Fruit fly (Drosophila melanogaster) whole organism, embryonic: ENCODE measurements around the gene ghi.

Source experiments
- ATbp ChIP-seq: fragments of 200-800 bp; sonication (Bioruptor generic); optimal IDR thresholded peaks from 2 replicates; lab custom pipeline; 2017; ENCODE audit warnings: missing biosample characterization, mild to moderate bottlenecking, missing genetic modification characterization, missing genetic modification reagents
- CG10654 ChIP-seq: fragments of 200-800 bp; sonication (Bioruptor generic); optimal IDR thresholded peaks from 2 replicates; lab custom pipeline; 2016; ENCODE audit warnings: missing biosample characterization, missing genetic modification characterization
- CG12942 ChIP-seq: fragments of 200-800 bp; sonication (Bioruptor generic); optimal IDR thresholded peaks from 3 replicates; lab custom pipeline; 2016; ENCODE audit warnings: missing biosample characterization, missing genetic modification characterization
- CG13894 ChIP-seq: fragments of 200-800 bp; sonication (Bioruptor generic); optimal IDR thresholded peaks from 3 replicates; lab custom pipeline; 2018; ENCODE audit warnings: missing biosample characterization, mild to moderate bottlenecking, missing genetic modification characterization, moderate library complexity
- CG14441 ChIP-seq: fragments of 200-800 bp; sonication (Bioruptor generic); IDR thresholded peaks from 2 replicates; pipeline ENCODE4 v1.3.6; 2022; ENCODE audit warnings: missing biosample characterization, missing genetic modification characterization
- CG17328 ChIP-seq: fragments of 200-800 bp; sonication (Bioruptor generic); IDR thresholded peaks from 2 replicates; pipeline ENCODE4 v1.3.6; 2022; ENCODE audit warnings: missing biosample characterization, missing genetic modification characterization
- CG18599 ChIP-seq: fragments of 200-800 bp; sonication (Bioruptor generic); optimal IDR thresholded peaks from 3 replicates; lab custom pipeline; 2017; ENCODE audit warnings: missing biosample characterization, missing genetic modification characterization, mild to moderate bottlenecking, moderate library complexity, missing genetic modification reagents
- CG31365 ChIP-seq: fragments of 200-800 bp; sonication (Bioruptor generic); optimal IDR thresholded peaks from 2 replicates; lab custom pipeline; 2018; ENCODE audit warnings: missing biosample characterization, mild to moderate bottlenecking, missing genetic modification characterization
- CG31388 ChIP-seq: fragments of 200-800 bp; sonication (Bioruptor generic); optimal IDR thresholded peaks from 2 replicates; lab custom pipeline; 2016; ENCODE audit warnings: missing biosample characterization, missing genetic modification characterization
- CG31441 ChIP-seq: fragments of 200-800 bp; sonication (Bioruptor generic); IDR thresholded peaks from 2 replicates; pipeline ENCODE4 v1.3.6; 2022; ENCODE audit warnings: missing biosample characterization, missing genetic modification characterization
- CG3163 ChIP-seq: fragments of 200-800 bp; sonication (Bioruptor generic); optimal IDR thresholded peaks from 3 replicates; lab custom pipeline; 2016; ENCODE audit warnings: missing biosample characterization, missing genetic modification characterization
- CG34422 ChIP-seq: fragments of 200-800 bp; sonication (Bioruptor generic); IDR thresholded peaks from 3 replicates; pipeline ENCODE4 v1.3.6; 2022; ENCODE audit warnings: missing biosample characterization, missing genetic modification characterization
- CG6175 ChIP-seq: fragments of 200-800 bp; sonication (Bioruptor generic); IDR thresholded peaks from 3 replicates; pipeline ENCODE4 v1.3.6; 2022; ENCODE audit warnings: missing biosample characterization, missing genetic modification characterization
- CG6654 ChIP-seq: fragments of 200-800 bp; sonication (Bioruptor generic); optimal IDR thresholded peaks from 2 replicates; lab custom pipeline; 2017; ENCODE audit warnings: missing biosample characterization, mild to moderate bottlenecking, missing genetic modification characterization
- CG6813 ChIP-seq: fragments of 200-800 bp; sonication (Bioruptor generic); optimal IDR thresholded peaks from 2 replicates; lab custom pipeline; 2017; ENCODE audit warnings: missing biosample characterization, missing genetic modification characterization, mild to moderate bottlenecking, moderate library complexity, missing genetic modification reagents
- CG7271 ChIP-seq: fragments of 200-800 bp; sonication (Bioruptor generic); optimal IDR thresholded peaks from 2 replicates; lab custom pipeline; 2018; ENCODE audit warnings: missing biosample characterization, mild to moderate bottlenecking, missing genetic modification characterization, moderate library complexity
- CG7357 ChIP-seq: fragments of 200-800 bp; sonication (Bioruptor generic); IDR thresholded peaks from 3 replicates; pipeline ENCODE4 v1.3.6; 2022; ENCODE audit warnings: missing biosample characterization, missing genetic modification characterization
- CG7987 ChIP-seq: fragments of 200-800 bp; sonication (Bioruptor generic); optimal IDR thresholded peaks from 2 replicates; lab custom pipeline; 2018; ENCODE audit warnings: missing biosample characterization, mild to moderate bottlenecking, missing genetic modification characterization, moderate library complexity
- CG8924 ChIP-seq: fragments of 200-800 bp; optimal IDR thresholded peaks from 3 replicates; lab custom pipeline; 2019; ENCODE audit warnings: missing biosample characterization, mild to moderate bottlenecking, missing genetic modification characterization, moderate library complexity
- CkIIα-i1 ChIP-seq: fragments of 200-800 bp; sonication (Bioruptor generic); IDR thresholded peaks from 2 replicates; pipeline ENCODE4 v1.3.6; 2022; ENCODE audit warnings: missing biosample characterization, missing genetic modification characterization
- E2f1 ChIP-seq: fragments of 200-800 bp; sonication (Bioruptor generic); IDR thresholded peaks from 2 replicates; pipeline ENCODE4 v1.3.6; 2022; ENCODE audit warnings: missing biosample characterization, missing genetic modification characterization
- GATAe ChIP-seq: fragments of 200-800 bp; sonication (Bioruptor generic); conservative IDR thresholded peaks from 2 replicates; pipeline ENCODE4 v1.3.6; 2022; ENCODE audit warnings: missing biosample characterization, missing genetic modification characterization
- Med ChIP-seq: fragments of 200-800 bp; sonication (Bioruptor generic); peaks from one replicate; lab custom pipeline; 2016; ENCODE audit warnings: missing biosample characterization, missing genetic modification characterization, mild to moderate bottlenecking, inconsistent platforms, moderate library complexity
- Myb ChIP-seq: fragments of 200-800 bp; sonication (Bioruptor generic); optimal IDR thresholded peaks from 2 replicates; lab custom pipeline; 2016; ENCODE audit warnings: missing biosample characterization, missing genetic modification characterization
- Oaz ChIP-seq: fragments of 200-800 bp; sonication (Bioruptor generic); IDR thresholded peaks from 2 replicates; pipeline ENCODE4 v1.3.6; 2022; ENCODE audit warnings: missing biosample characterization, missing genetic modification characterization
- Opbp ChIP-seq: fragments of 200-800 bp; sonication (Bioruptor generic); IDR thresholded peaks from 3 replicates; pipeline ENCODE4 v1.3.6; 2022; ENCODE audit warnings: missing biosample characterization, missing genetic modification characterization; ENCODE audit not compliant: partially characterized antibody
- ac ChIP-seq: fragments of 200-800 bp; sonication (Bioruptor generic); optimal IDR thresholded peaks from 3 replicates; lab custom pipeline; 2017; ENCODE audit warnings: missing biosample characterization, mild to moderate bottlenecking, missing genetic modification characterization
- al ChIP-seq: fragments of 200-800 bp; sonication (Bioruptor generic); IDR thresholded peaks from 2 replicates; pipeline ENCODE4 v1.3.6; 2022; ENCODE audit warnings: missing biosample characterization, missing genetic modification characterization
- ara ChIP-seq: fragments of 200-800 bp; sonication (Bioruptor generic); IDR thresholded peaks from 2 replicates; pipeline ENCODE4 v1.3.6; 2022; ENCODE audit warnings: missing biosample characterization, missing genetic modification characterization
- ash1 ChIP-seq: fragments of 200-800 bp; sonication (Bioruptor generic); optimal IDR thresholded peaks from 2 replicates; lab custom pipeline; 2018; ENCODE audit warnings: missing biosample characterization, mild to moderate bottlenecking, missing genetic modification characterization
- bowl ChIP-seq: fragments of 200-800 bp; sonication (Bioruptor generic); IDR thresholded peaks from 2 replicates; pipeline ENCODE4 v1.3.6; 2022; ENCODE audit warnings: missing biosample characterization, missing genetic modification characterization
- caup ChIP-seq: fragments of 200-800 bp; sonication (Bioruptor generic); optimal IDR thresholded peaks from 3 replicates; lab custom pipeline; 2017; ENCODE audit warnings: missing biosample characterization, mild to moderate bottlenecking, missing genetic modification characterization, moderate library complexity; ENCODE audit not compliant: severe bottlenecking
- crc ChIP-seq: fragments of 200-800 bp; sonication (Bioruptor generic); optimal IDR thresholded peaks from 2 replicates; lab custom pipeline; 2016; ENCODE audit warnings: missing biosample characterization, missing genetic modification characterization
- croc ChIP-seq: fragments of 200-800 bp; sonication (Bioruptor generic); conservative IDR thresholded peaks from 3 replicates; pipeline ENCODE4 v1.3.6; 2022; ENCODE audit warnings: missing biosample characterization, missing genetic modification characterization
- en ChIP-seq: fragments of 200-800 bp; sonication (Bioruptor generic); optimal IDR thresholded peaks from 2 replicates; lab custom pipeline; 2016; ENCODE audit warnings: missing biosample characterization, missing genetic modification characterization
- grau ChIP-seq: fragments of 200-800 bp; optimal IDR thresholded peaks from 3 replicates; lab custom pipeline; 2019; ENCODE audit warnings: missing biosample characterization, mild to moderate bottlenecking, missing genetic modification characterization, moderate library complexity
- lab ChIP-seq: fragments of 200-800 bp; sonication (Bioruptor generic); optimal IDR thresholded peaks from 3 replicates; lab custom pipeline; 2017; ENCODE audit warnings: missing biosample characterization, missing genetic modification characterization, mild to moderate bottlenecking, moderate library complexity, missing genetic modification reagents
- maf-S ChIP-seq: fragments of 200-800 bp; sonication (Bioruptor generic); optimal IDR thresholded peaks from 2 replicates; lab custom pipeline; 2016; ENCODE audit warnings: missing biosample characterization, missing genetic modification characterization
- pan ChIP-seq, 4 experiments: fragments of >200 bp in 3 of 4; fragments of 200-800 bp in 1 of 4; sonication (Bioruptor generic) in 1 of 4; optimal IDR thresholded peaks in 3 of 4; IDR thresholded peaks in 1 of 4; 2 replicates each; pipeline versions ENCODE4 v1.3.6 to Lab custom; 2017 to 2022; ENCODE audit warnings: missing biosample characterization in 2 of 4, missing genetic modification characterization in 2 of 4, mixed read lengths in 1 of 4
- pho ChIP-seq: fragments of 200-800 bp; sonication (Bioruptor generic); optimal IDR thresholded peaks from 2 replicates; lab custom pipeline; 2016; ENCODE audit warnings: missing biosample characterization, missing genetic modification characterization
- repo ChIP-seq: fragments of 200-800 bp; sonication (Bioruptor generic); optimal IDR thresholded peaks from 2 replicates; lab custom pipeline; 2016; ENCODE audit warnings: missing biosample characterization, missing genetic modification characterization
- salm ChIP-seq: fragments of 200-800 bp; sonication (Bioruptor generic); optimal IDR thresholded peaks from 2 replicates; lab custom pipeline; 2018; ENCODE audit warnings: missing biosample characterization, mild to moderate bottlenecking, missing genetic modification characterization
- sima ChIP-seq: fragments of 200-800 bp; sonication (Bioruptor generic); optimal IDR thresholded peaks from 2 replicates; lab custom pipeline; 2016; ENCODE audit warnings: missing biosample characterization, missing genetic modification characterization
- sisA ChIP-seq: fragments of 200-800 bp; sonication (Bioruptor generic); IDR thresholded peaks from 2 replicates; pipeline ENCODE4 v1.3.6; 2022; ENCODE audit warnings: missing biosample characterization, missing genetic modification characterization
- so ChIP-seq: fragments of 200-800 bp; sonication (Bioruptor generic); IDR thresholded peaks from 3 replicates; pipeline ENCODE4 v1.3.6; 2022; ENCODE audit warnings: missing biosample characterization, missing genetic modification characterization
- unc-4 ChIP-seq: fragments of 200-800 bp; sonication (Bioruptor generic); IDR thresholded peaks from 2 replicates; pipeline ENCODE4 v1.3.6; 2022; ENCODE audit warnings: missing biosample characterization, missing genetic modification characterization; ENCODE audit not compliant: partially characterized antibody
- usp ChIP-seq: fragments of >200 bp; optimal IDR thresholded peaks from 2 replicates; lab custom pipeline; 2017; ENCODE audit warnings: missing biosample characterization, missing genetic modification characterization
- wek ChIP-seq: fragments of 200-800 bp; sonication (Bioruptor generic); optimal IDR thresholded peaks from 3 replicates; lab custom pipeline; 2018; ENCODE audit warnings: missing biosample characterization, mild to moderate bottlenecking, missing genetic modification characterization, moderate library complexity
- zen2 ChIP-seq: fragments of 200-800 bp; sonication (Bioruptor generic); IDR thresholded peaks from 3 replicates; pipeline ENCODE4 v1.3.6; 2022; ENCODE audit warnings: missing biosample characterization, missing genetic modification characterization; ENCODE audit not compliant: partially characterized antibody

ghi gene

dm6 chr3L:9462247-9462769 lies 10.6 kb downstream of the ghi start (continued):
- TF ChIP-seq CG3163 (GFP tag; lab: Kevin White, UChicago) (peak; percentile 50), CG6813 (GFP tag; lab: Kevin White, UChicago) (peak; percentile 92), wek (GFP tag; lab: Kevin White, UChicago) (peak; percentile 9), usp (GFP tag; lab: Kevin White, UChicago) (no peak), Oaz (peak; percentile 59), CG31388 (GFP tag; lab: Kevin White, UChicago) (no peak), CG8924 (tag; lab: Kevin White, UChicago) (peak; percentile 96), CG34422 (GFP tag; lab: Robert Waterston, UW) (no peak; the same call in 1 of the 3 replicates), CG6175 (no peak), caup (GFP tag; lab: Kevin White, UChicago) (peak; percentile 79), salm (tag; lab: Kevin White, UChicago) (peak; percentile 89), sima (GFP tag; lab: Kevin White, UChicago) (no peak), crc (GFP tag; lab: Kevin White, UChicago) (peak; percentile 63), ara (GFP tag; lab: Robert Waterston, UW) (peak; percentile 58; the same call in 1 of the 2 replicates), CG7357 (GFP tag; lab: Robert Waterston, UW) (peak; percentile 64; the same call in 2 of the 3 replicates), sisA (GFP tag; lab: Robert Waterston, UW) (peak; percentile 48; the same call in 1 of the 2 replicates), so (GFP tag; lab: Robert Waterston, UW) (peak; percentile 55; the same call in 1 of the 3 replicates), CG6654 (GFP tag; lab: Kevin White, UChicago) (peak; percentile 64), pho (peak; percentile 81), Myb (GFP tag; lab: Kevin White, UChicago) (peak; percentile 4), CG18599 (peak; percentile 93), repo (peak; percentile 34), CG12942 (GFP tag; lab: Kevin White, UChicago) (peak; percentile 71), croc (peak; percentile 59), CG13894 (tag; lab: Kevin White, UChicago) (peak; percentile 84), al (GFP tag; lab: Robert Waterston, UW) (peak; percentile 53; the same call in 1 of the 2 replicates), ATbp (GFP tag; lab: Kevin White, UChicago) (peak; percentile 90), ac (GFP tag; lab: Kevin White, UChicago) (peak; percentile 78), CG7271 (peak; percentile 49), CG7987 (GFP tag; lab: Kevin White, UChicago) (peak; percentile 20), Med (GFP tag; lab: Kevin White, UChicago) (peak; percentile 87), E2f1 (GFP tag; lab: Robert Waterston, UW) (peak; percentile 77), en (GFP tag; lab: Kevin White, UChicago) (peak; percentile 71), lab (peak; percentile 91), CkIIα-i1 (GFP tag; lab: Robert Waterston, UW) (no peak), CG10654 (GFP tag; lab: Kevin White, UChicago) (peak; percentile 74), bowl (GFP tag; lab: Robert Waterston, UW) (no peak), CG17328 (GFP tag; lab: Robert Waterston, UW) (peak; percentile 79), maf-S (GFP tag; lab: Kevin White, UChicago) (peak; percentile 84), CG14441 (GFP tag; lab: Robert Waterston, UW) (peak; percentile 42; the same call in 1 of the 2 replicates), unc-4 (GFP tag; lab: Robert Waterston, UW) (no peak), GATAe (GFP tag; lab: Robert Waterston, UW) (no peak), grau (peak; percentile 92), pan (optimal IDR thresholded peaks at IDR 0.05; lab: Kevin White, UChicago) (no peak), pan (GFP tag; optimal IDR thresholded peaks at IDR 0.05 in 1 of 2, IDR thresholded peaks at IDR 0.05 in 1 of 2) (peak in 1 of 2 experiments; percentile 76), CG31365 (peak; percentile 54), Opbp (GFP tag; lab: Robert Waterston, UW) (peak; percentile 53; the same call in 2 of the 3 replicates), ash1 (GFP tag; lab: Kevin White, UChicago) (peak; percentile 20), CG31441 (peak; percentile 92), zen2 (no peak)
